Fruit fly (Drosophila melanogaster): Measurements from ENCODE around the gene CG10286.

The CG10286 gene

dm6 chr3R:6395572-6396295 lies 27.0 kb downstream of the CG10286 start:
- TF ChIP-seq noc (tag; optimal IDR thresholded peaks at IDR 0.05), result no peak

DNA sequence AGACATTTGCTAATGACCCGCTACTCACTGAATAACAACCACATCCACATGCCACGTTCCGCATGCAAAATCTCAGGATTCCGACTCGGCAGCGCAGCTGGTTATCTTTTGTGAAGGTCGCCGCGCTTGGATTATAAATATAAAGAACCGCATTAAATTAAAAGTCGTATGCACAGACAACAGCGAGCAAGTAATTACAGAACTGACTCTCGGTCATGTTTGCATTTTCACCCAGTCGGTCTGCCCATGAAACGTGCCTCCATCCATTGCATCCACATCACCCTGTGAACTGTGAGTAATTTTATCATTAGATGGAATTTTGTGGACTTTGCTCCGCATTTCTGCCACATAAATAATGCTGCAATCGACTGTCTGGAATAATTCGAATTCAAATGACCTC lies 27.8 kb downstream of the CG10286 start:
- no peak for TF ChIP-seq noc (tag; optimal IDR thresholded peaks at IDR 0.05)

DNA sequence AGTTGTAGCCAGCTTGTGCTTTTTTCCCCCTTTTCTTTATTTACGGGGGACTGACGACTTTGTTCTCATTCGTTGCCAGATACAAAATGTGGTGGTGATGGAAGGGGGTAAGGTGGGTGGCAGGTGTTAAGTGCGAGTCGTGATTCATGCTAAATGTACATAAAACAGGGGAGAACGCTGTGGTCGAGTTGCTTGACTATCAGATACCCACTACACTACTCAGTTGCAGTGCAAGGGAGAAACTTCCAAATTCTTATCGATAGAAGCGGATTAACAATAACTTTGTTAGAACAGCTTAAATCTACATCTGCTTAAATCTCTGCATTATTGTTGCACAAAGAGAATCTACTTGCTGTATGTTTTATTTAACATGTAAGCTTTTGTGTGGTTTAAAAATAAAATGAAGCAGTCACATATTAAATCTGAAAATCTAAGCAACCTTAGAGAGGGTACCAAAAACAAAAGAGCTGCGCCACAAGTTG lies 28.9 kb downstream of the CG10286 start:
- peak; percentile 77 for TF ChIP-seq noc (tag; optimal IDR thresholded peaks at IDR 0.05)

dm6 chr3R:6399289-6399688 lies 30.5 kb downstream of the CG10286 start:
- peak; percentile 45 for TF ChIP-seq noc (tag; optimal IDR thresholded peaks at IDR 0.05)

DNA sequence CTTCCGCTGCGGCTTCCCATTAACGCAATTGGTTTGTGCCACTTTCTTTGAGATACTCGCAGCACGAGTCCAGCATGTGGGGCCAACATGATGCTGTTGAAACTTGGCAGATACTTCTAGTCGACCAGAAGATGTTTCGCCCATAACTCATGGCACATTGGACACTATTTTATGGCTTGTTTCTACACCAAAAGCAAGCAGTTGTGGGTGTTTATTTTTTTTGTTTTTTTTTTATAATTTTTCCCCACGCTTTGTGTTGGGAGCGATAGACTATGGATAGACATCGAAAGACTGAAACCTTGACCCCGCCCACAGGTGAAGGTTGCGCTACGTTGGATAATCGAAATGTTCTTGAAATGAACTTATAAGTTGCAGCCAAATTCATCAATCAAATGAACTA lies 31.0 kb downstream of the CG10286 start:
- TF ChIP-seq noc (tag; optimal IDR thresholded peaks at IDR 0.05), result no peak

DNA sequence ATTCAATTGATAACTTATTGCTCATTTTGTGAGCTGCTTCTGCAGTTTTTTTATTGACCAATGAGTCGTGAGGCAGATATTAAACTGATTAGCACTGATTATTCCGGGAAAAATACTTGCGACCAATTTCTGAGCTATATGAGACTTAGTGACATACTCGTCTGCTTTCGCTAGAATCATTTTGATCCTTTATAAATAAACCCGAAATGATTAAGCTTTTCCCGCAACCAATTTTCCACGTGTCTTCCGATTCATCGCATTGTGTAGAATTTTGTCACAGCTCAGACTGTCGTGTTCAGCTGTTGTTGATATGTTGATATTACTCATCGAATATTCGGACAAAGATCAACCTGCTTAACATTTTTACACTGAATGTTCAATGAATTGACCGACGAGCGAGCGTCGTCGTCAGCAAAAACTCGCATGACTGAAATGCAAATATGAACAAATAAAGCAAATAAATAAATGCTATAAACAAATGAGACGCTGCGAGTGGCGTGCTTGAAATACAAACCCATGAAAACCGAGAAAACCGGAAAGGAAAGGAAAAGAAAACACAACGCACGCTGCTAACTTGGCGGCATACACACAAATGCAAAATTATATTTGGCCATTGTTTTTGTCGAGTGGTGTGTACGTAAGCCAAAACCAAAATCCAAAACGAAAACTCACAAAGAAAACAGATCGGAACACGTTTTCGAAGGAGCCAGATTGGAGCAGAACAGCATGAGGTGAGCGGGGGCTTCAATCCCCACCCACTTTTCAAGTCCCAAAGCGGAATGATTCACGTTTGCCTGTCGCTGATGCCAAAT lies 32.2 kb downstream of the CG10286 start:
- no peak for TF ChIP-seq noc (tag; optimal IDR thresholded peaks at IDR 0.05)

- no peak for TF ChIP-seq noc (tag; optimal IDR thresholded peaks at IDR 0.05)
Observed at dm6 chr3R:6401522-6401844, 32.7 kb downstream of the CG10286 start.

DNA sequence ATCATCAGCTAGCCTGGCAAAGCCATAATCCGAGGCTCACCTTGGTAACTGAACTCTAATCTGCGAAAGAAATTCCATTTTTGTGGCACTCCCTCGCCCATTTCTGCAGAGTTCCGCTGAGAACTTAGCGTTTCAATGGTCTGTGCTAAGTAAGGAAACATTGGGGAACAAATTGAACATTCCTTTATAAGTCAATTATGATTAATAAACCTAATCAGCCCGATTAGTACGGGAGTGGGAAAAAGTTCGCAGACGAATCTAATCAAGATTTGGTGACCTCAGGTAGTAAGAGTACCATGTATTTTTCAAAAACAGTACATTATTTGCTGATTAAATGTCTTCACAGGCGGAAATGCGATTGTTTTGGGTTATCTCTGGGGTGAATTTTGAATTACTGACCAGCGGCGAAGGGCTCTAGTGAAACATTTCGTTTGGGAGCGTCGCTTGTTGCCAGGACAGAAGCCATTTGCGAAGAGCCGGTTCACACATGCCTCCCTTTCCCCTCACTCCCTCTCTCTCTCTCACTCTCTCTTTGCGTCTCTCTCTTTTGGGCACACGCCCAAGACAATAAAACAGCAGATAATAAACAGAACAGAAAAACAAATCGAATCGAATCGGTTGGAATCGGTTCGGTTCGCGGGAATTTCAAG lies 33.9 kb downstream of the CG10286 start:
- peak; percentile 77 for TF ChIP-seq noc (tag; optimal IDR thresholded peaks at IDR 0.05)

DNA sequence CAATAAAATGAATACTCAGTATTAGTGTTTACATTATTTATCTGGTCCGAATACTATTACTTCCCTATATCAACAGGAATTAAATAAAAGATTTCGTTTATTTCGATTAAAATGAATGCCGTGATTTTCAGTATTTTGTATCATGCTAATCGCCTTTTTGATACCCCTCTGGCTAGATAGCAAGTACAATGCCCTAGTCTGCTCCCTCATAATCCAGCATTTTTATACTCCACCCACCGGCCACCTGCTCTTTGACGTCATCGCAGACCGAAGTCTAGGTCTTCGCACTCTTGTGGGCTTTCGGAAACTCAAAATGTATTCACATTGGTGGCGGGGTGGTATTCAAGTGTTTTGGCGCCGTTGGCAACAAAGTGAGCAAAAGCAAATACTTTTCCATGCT lies 34.9 kb downstream of the CG10286 start:
- TF ChIP-seq noc (tag; optimal IDR thresholded peaks at IDR 0.05), result no peak

DNA sequence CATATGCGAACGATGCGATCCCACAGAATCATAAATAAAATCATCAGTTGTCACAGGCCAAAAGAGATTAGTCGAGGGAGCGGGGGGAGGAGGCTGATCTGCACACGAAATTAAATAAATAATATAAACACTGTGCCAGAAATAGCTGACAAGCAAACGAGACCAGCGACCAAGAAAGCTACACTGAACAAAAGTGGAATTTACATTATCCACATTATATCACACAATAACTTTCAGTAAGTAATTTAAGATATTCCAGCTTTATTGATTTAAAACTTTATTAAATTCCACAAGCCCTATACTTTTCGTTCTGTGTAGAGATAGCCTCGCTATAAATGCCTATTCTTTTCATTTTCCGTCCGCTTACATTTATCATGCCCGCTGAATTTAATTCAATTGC lies 35.4 kb downstream of the CG10286 start:
- peak; percentile 51 for TF ChIP-seq noc (tag; optimal IDR thresholded peaks at IDR 0.05)

dm6 chr3R:6405239-6405638 lies 36.5 kb downstream of the CG10286 start:
- no peak for TF ChIP-seq noc (tag; optimal IDR thresholded peaks at IDR 0.05)

dm6 chr3R:6405674-6406565 lies 37.2 kb downstream of the CG10286 start, which contains the start of gene Dmtn:
Gene Dmtn, minus strand, starts transcription at chr3R:6405895.
- peak; percentile 20 for TF ChIP-seq noc (tag; optimal IDR thresholded peaks at IDR 0.05)

DNA sequence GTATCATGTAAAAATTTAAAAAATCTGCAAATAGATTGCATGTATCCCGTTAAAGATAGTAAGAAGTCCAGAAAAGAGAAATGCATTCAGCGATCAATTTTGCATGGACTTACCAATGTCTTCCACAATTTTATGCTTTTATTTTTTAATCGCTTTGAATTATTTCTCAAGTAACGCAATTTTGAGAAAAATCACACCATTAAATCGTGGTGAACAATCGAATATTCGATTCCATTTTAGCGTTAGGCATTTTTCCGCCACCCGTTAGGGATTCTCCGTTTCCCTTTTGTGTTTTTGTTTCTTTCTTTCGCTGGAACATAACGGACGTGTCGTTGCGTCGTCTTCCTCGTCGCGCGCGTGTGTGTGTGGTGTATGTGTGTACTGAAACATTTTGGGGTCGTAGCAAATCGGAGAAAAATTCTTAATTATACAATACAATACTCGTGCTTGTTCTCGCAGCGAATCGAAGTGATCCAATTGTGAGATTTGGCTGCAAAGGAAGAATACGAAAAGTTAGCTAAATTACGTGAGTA lies 37.9 kb downstream of the CG10286 start, which contains the start of gene gpp:
Gene gpp, plus strand, starts transcription at position 290 of the 533 bp plus-strand sequence.
- no peak for TF ChIP-seq noc (tag; optimal IDR thresholded peaks at IDR 0.05)

DNA sequence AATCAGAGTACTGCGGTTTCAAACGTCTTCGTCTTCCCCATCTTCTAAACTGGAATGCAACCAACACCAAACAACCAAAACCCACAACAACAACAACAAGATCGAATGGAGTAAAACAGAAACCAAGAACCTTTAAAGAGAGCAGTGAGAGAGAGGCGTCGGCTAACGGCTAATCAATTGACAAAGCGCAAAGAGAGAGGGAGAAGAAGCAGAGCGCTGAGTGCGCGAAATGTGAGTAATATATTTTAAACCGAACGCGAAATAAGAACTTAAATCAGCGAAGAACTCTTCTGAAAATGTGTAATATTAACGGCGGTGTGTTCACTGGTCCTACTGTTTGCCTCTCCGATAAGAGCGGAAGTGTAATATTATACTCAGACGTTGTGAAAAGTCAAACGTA lies 38.8 kb downstream of the CG10286 start:
- TF ChIP-seq noc (tag; optimal IDR thresholded peaks at IDR 0.05), result no peak

dm6 chr3R:6408467-6408866 lies 39.7 kb downstream of the CG10286 start:
- no peak for TF ChIP-seq noc (tag; optimal IDR thresholded peaks at IDR 0.05)

All from whole organism, larva.